Fruit fly (Drosophila melanogaster): ENCODE measurements around the gene danr.
A peak's percentile ranks its signal among the peaks of the same experiment; 100 is the strongest.
"Not testable (repeated sequence)": the region's sequence is repeated elsewhere in the genome, so short reads cannot be mapped to it uniquely, and the experiment has no call there.

The danr gene

DNA sequence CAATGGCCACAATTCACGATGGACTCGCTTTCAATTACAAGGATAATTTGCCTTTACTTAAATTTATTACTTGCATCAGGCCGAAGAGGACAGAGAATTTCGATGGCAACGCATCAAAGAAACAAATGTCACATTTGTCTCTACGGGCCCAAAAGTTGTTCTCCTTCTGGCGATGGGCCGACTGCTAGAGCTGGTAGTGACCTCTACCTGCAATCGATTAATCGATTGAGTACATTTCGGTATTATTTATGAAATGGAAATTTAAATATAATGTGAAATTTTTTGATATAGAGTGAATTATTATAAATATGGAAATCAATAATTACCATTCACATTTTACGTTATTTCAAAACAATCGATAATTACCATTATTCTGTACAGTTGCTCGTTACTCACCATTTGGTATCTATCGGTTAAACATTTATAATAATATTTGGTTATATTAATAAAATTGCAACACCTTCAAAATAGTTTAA lies 15.1 kb upstream of the danr start, which contains the start of the genes CG31510 and TTLL5:
Gene CG31510, minus strand, starts transcription at position 185 of the 476 bp plus-strand sequence.
Gene TTLL5, minus strand, starts transcription at position 185 of the 476 bp plus-strand sequence.
- TF ChIP-seq EcR (GFP tag; optimal IDR thresholded peaks at IDR 0.05), result no peak
- no peak for TF ChIP-seq CG34367 (tag; optimal IDR thresholded peaks at IDR 0.05)
- no peak for TF ChIP-seq CG17806 (tag; optimal IDR thresholded peaks at IDR 0.05)
- no peak for TF ChIP-seq Snoo (tag; optimal IDR thresholded peaks at IDR 0.05)
- TF ChIP-seq rn (GFP tag; IDR thresholded peaks at IDR 0.05), result no peak

DNA sequence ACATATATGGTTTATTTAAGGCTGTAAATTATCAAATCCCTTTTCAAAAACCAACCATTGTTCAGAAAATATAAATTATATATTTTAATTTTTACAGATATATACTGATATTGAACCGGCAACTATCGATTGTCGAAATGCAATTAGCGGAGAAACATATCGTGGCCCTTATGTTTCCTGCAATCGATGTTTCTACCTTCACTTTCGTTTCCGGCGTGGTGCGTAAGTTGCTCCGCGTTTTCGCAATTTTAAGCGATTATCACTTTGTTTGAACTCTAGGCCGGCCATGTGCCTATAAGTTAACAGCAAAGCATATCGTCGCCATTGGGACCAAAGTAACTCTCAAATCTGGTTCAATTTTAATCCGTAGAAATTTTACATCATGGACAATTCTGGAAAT lies 14.6 kb upstream of the danr start, which contains the start of gene vig2:
Gene vig2, plus strand, starts transcription at position 112 of the 400 bp plus-strand sequence.
- TF ChIP-seq CG4496 (GFP tag; IDR thresholded peaks at IDR 0.05) (peak; percentile 82; the same call in 2 of the 3 replicates), CG34367 (tag; optimal IDR thresholded peaks at IDR 0.05) (peak; percentile 14), Snoo (tag; optimal IDR thresholded peaks at IDR 0.05) (peak; percentile 52), CG15710 (tag; optimal IDR thresholded peaks at IDR 0.05) (peak; percentile 15)

DNA sequence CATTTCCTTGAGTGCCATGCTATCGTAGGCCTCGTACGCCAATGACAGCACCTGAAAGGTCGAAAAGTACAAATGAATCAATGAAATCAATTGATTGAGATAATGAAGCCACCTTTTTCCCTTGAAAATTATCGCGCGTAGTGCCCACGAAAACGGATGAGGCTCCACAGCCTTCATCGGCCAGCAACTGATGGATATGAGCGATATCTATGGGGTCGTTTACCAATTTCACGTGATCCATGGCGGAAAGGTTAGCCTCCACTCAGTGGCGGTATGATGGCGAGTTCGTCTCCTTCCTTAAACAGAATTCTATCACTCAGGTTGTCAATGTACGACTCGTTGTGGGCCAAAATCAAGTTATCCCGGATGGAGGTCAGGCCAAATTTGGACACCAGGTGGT lies 11.0 kb upstream of the danr start:
- TF ChIP-seq CG15710 (tag; optimal IDR thresholded peaks at IDR 0.05), result no peak
- TF ChIP-seq Ets98B (GFP tag; IDR thresholded peaks at IDR 0.05), result no peak
- TF ChIP-seq D1 (tag; optimal IDR thresholded peaks at IDR 0.05), result no peak
- no peak for TF ChIP-seq CG4496 (GFP tag; IDR thresholded peaks at IDR 0.05)
- no peak for TF ChIP-seq CG8301 (tag; optimal IDR thresholded peaks at IDR 0.05)
- no peak for TF ChIP-seq CG32121 (GFP tag; IDR thresholded peaks at IDR 0.05)
- no peak for TF ChIP-seq CG17806 (tag; optimal IDR thresholded peaks at IDR 0.05)
- TF ChIP-seq rn (GFP tag; IDR thresholded peaks at IDR 0.05), result no peak
- no peak for TF ChIP-seq Snoo (tag; optimal IDR thresholded peaks at IDR 0.05)
- TF ChIP-seq CG8159 (tag; optimal IDR thresholded peaks at IDR 0.05), result no peak
- no peak for TF ChIP-seq EcR (GFP tag; optimal IDR thresholded peaks at IDR 0.05)
- TF ChIP-seq CG14655 (GFP tag; optimal IDR thresholded peaks at IDR 0.05), result no peak
- TF ChIP-seq CG9948 (tag; optimal IDR thresholded peaks at IDR 0.05), result no peak
- TF ChIP-seq CG13204 (GFP tag; optimal IDR thresholded peaks at IDR 0.05), result no peak
- no peak for TF ChIP-seq CG34367 (tag; optimal IDR thresholded peaks at IDR 0.05)
- no peak for TF ChIP-seq gl (tag; optimal IDR thresholded peaks at IDR 0.05)

DNA sequence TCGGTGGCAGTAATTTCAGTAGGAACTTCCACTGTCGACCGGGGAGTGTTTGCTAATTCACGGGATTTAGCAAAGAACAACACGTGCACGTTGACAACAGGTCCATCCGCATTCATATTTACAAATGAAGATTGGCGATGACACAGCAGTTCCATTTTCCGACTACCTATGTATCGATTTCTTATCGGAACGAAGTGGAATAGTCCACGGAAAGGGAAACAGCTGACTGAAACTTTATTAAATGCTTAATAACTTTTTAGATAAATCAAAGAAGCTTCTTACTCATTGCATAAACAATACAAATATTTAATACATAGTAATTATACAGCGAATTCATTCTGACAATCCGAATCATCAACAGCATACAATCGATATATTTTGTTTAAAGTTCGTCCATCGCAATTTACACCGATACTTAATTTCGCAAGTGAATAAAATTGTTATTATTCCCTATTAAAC lies 10.6 kb upstream of the danr start, which contains the start of the genes Mocs2A, Mocs2B and Clbn:
Gene Mocs2A, minus strand, starts transcription at position 129 of the 459 bp plus-strand sequence.
Gene Mocs2B, minus strand, starts transcription at position 129 of the 459 bp plus-strand sequence.
Gene Clbn, plus strand, starts transcription at position 272 of the 459 bp plus-strand sequence.
- TF ChIP-seq gl (tag; optimal IDR thresholded peaks at IDR 0.05) (no peak), fd96Ca (GFP tag; IDR thresholded peaks at IDR 0.05) (no peak), Ets98B (GFP tag; IDR thresholded peaks at IDR 0.05) (no peak), D1 (tag; optimal IDR thresholded peaks at IDR 0.05) (no peak), CG13204 (GFP tag; optimal IDR thresholded peaks at IDR 0.05) (no peak), CG8159 (tag; optimal IDR thresholded peaks at IDR 0.05) (no peak), CG4496 (GFP tag; IDR thresholded peaks at IDR 0.05) (no peak), CG12605 (GFP tag; IDR thresholded peaks at IDR 0.05) (no peak), CG32121 (GFP tag; IDR thresholded peaks at IDR 0.05) (no peak)

DNA sequence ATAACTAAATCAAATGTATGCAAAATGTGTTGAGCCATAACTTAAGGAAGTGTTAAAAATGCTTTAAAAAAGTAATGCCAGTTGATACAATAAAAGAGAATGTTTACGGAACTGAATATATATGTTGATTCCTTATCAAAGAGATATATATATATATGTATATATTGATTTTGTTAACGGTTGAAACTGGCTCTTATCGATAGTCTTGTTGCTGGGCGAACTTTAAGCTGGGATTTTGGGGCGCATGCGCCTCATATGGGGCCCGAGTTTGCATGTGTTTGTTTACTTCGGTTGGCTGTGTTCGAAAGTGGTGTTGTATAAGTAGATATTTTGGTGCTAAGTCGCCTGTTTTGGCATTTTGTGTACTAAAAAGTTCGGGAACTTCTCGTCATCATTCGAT lies 6.8 kb upstream of the danr start, which contains the start of gene Bili:
Gene Bili, plus strand, starts transcription at position 265 of the 400 bp plus-strand sequence.
- not testable (repeated sequence) for TF ChIP-seq rn (GFP tag; IDR thresholded peaks at IDR 0.05); CG8159 (tag; optimal IDR thresholded peaks at IDR 0.05); CG4496 (GFP tag; IDR thresholded peaks at IDR 0.05)

DNA sequence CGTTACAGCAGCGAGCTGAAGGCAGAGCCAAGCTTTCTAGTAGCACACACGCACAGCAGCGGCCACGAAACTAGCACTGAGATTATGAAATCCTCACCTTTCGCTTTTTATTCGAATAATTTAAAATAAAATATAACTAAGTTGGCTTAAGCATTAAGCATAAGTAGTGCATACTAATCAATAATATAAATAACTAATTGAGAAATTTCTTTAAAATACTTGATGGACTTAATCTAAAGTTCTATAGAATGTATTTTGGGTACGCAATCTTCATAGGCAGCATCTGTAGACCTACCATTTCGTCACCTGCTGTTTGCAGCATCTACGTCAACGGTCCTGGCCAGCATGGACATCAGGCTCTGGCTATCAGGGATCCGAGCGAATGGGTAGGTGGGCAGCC lies 14.5 kb downstream of the danr start:
- TF ChIP-seq CG8159 (tag; optimal IDR thresholded peaks at IDR 0.05) (peak; percentile 33), CG15710 (tag; optimal IDR thresholded peaks at IDR 0.05) (peak; percentile 13), CG17806 (tag; optimal IDR thresholded peaks at IDR 0.05) (no peak)

DNA sequence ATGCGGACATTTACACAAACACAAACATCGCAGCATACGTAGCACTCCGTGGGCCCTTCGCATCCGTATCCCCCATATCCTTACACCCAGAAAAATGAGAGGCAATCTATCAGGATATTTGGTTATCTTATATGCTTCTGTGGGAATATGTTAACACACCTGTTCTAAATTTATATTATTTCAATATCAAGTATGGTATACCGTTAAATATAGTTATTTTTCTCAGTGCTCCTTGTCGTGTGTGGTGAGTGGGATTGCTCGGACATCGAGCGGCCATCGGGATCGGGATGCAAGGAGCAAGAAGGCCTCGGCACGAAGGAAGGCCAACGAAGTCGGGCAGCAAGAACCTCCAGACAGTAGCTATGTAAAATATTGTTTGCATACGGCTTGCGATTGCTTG lies 23.6 kb downstream of the danr start:
- TF ChIP-seq CG8159 (tag; optimal IDR thresholded peaks at IDR 0.05) (peak; percentile 18), CG34367 (tag; optimal IDR thresholded peaks at IDR 0.05) (no peak)

DNA sequence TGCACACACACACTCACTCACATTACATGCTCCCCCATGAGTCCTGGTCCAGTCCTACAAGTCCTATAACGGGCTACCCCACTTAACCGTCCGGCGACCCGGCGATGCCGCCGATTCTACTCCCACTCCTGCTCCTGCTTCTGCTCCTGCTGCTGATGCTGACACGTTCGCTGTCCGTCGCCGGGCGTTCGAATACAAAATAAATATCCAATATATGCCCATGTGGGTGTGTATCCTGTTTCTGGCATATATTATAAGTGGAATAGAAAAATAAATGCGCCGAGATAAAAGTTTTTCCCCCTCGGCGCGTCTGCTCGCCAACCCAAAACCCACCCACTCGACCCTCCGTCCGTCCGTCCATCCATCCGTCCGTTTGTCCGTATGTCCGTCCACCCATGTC lies 28.9 kb downstream of the danr start:
- TF ChIP-seq CG10348 (GFP tag; IDR thresholded peaks at IDR 0.05) (no peak), fd96Ca (GFP tag; IDR thresholded peaks at IDR 0.05) (no peak), CG12605 (GFP tag; IDR thresholded peaks at IDR 0.05) (no peak), Pif1A (GFP tag; optimal IDR thresholded peaks at IDR 0.05) (no peak), CG15710 (tag; optimal IDR thresholded peaks at IDR 0.05) (no peak), CG4496 (GFP tag; IDR thresholded peaks at IDR 0.05) (no peak), CG32121 (GFP tag; IDR thresholded peaks at IDR 0.05) (no peak), rn (GFP tag; IDR thresholded peaks at IDR 0.05) (no peak)
